Worm (Caenorhabditis elegans): ENCODE results near the gene T21E8.7.

DNA sequence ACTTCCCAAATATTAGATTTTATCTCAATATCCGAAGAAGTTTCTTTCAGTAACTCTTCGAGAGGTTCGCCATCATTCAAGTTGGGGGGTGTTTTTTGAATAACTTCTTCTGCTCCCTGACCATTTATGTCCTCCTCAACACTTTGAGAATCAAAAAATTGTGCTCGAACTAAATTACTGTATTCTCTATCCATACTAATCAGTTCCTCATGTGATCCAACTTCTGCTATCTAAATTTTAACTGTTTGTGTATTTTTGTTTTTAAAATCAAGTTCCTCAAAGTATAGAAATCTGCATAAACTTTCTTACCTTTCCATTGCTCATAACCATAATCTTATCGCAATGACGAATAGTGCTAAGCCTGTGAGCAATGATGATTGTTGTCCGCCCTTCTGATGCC, 21.6 kb upstream of the T21E8.7 start:
- no peak for TF ChIP-seq elt-3 (tag; optimal IDR thresholded peaks at IDR 0.05)
- no peak for TF ChIP-seq lin-13 (GFP tag; optimal IDR thresholded peaks at IDR 0.05)
- TF ChIP-seq ztf-11 (tag; optimal IDR thresholded peaks at IDR 0.05), result no peak
- TF ChIP-seq unc-39 (tag; optimal IDR thresholded peaks at IDR 0.05), result no peak

Data from whole organism, L2 larva.